Worm (Caenorhabditis elegans) whole organism, mixed stage, embryonic: ENCODE measurements around the gene fbxb-76.
"Not testable (repeated sequence)": the region's sequence is repeated elsewhere in the genome, so short reads cannot be mapped to it uniquely, and the experiment has no call there.

Source experiments
- M03D4.4 ChIP-seq: sonication (generic microtip); optimal IDR thresholded peaks from 2 replicates; lab custom pipeline; 2017; ENCODE audit warnings: mild to moderate bottlenecking, missing genetic modification characterization, missing compliant biosample characterization
- bed-3 ChIP-seq: fragments of 200-800 bp; sonication (Bioruptor generic); optimal IDR thresholded peaks from 3 replicates; lab custom pipeline; 2018; ENCODE audit warnings: mild to moderate bottlenecking, missing genetic modification characterization, moderate library complexity, missing compliant biosample characterization
- ceh-39 ChIP-seq: fragments of 150-350 bp; optimal IDR thresholded peaks from 2 replicates; lab custom pipeline; 2014; ENCODE audit warnings: missing biosample characterization, missing genetic modification characterization
- ceh-43 ChIP-seq: fragments of 200-800 bp; sonication (Bioruptor generic); optimal IDR thresholded peaks from 2 replicates; lab custom pipeline; 2018; ENCODE audit warnings: mild to moderate bottlenecking, missing genetic modification characterization, moderate library complexity, missing compliant biosample characterization
- ces-1 ChIP-seq: fragments of 150-350 bp; optimal IDR thresholded peaks from 2 replicates; lab custom pipeline; 2014; ENCODE audit warnings: missing biosample characterization, missing genetic modification reagents, missing genetic modification characterization
- cnd-1 ChIP-seq: fragments of 200-800 bp; sonication (Bioruptor generic); optimal IDR thresholded peaks from 2 replicates; lab custom pipeline; 2018; ENCODE audit warnings: mild to moderate bottlenecking, missing genetic modification characterization, missing compliant biosample characterization
- drap-1 ChIP-seq: fragments of 200-800 bp; sonication (Bioruptor generic); optimal IDR thresholded peaks from 3 replicates; lab custom pipeline; 2018; ENCODE audit warnings: mild to moderate bottlenecking, missing genetic modification characterization, missing compliant biosample characterization
- ham-2 ChIP-seq: fragments of 200-800 bp; sonication (Bioruptor generic); optimal IDR thresholded peaks from 2 replicates; lab custom pipeline; 2018; ENCODE audit warnings: mild to moderate bottlenecking, missing genetic modification characterization, missing compliant biosample characterization
- lin-13 ChIP-seq: fragments of 150-350 bp; optimal IDR thresholded peaks from 2 replicates; lab custom pipeline; 2014; ENCODE audit warnings: missing biosample characterization, missing genetic modification characterization
- lsy-2 ChIP-seq: fragments of 150-350 bp; optimal IDR thresholded peaks from 2 replicates; lab custom pipeline; 2014; ENCODE audit warnings: missing biosample characterization, missing genetic modification characterization
- mab-5 ChIP-seq: fragments of 150-350 bp; optimal IDR thresholded peaks from 2 replicates; lab custom pipeline; 2014; ENCODE audit warnings: missing biosample characterization, missing genetic modification characterization
- nhr-12 ChIP-seq: fragments of 150-350 bp; optimal IDR thresholded peaks from 2 replicates; lab custom pipeline; 2014; ENCODE audit warnings: missing biosample characterization, missing genetic modification characterization
- nhr-237 ChIP-seq: fragments of 150-350 bp; optimal IDR thresholded peaks from 2 replicates; lab custom pipeline; 2014; ENCODE audit warnings: missing biosample characterization, missing genetic modification characterization
- nhr-28 ChIP-seq: fragments of 150-350 bp; optimal IDR thresholded peaks from 2 replicates; lab custom pipeline; 2014; ENCODE audit warnings: missing biosample characterization, missing genetic modification characterization
- nhr-76 ChIP-seq: sonication (generic microtip); optimal IDR thresholded peaks from 2 replicates; lab custom pipeline; 2017; ENCODE audit warnings: missing biosample characterization, missing genetic modification characterization
- pha-4 ChIP-seq: fragments of 150-350 bp; optimal IDR thresholded peaks from 2 replicates; lab custom pipeline; 2018; ENCODE audit warnings: missing biosample characterization, missing genetic modification reagents, missing genetic modification characterization
- sem-2 ChIP-seq: fragments of 200-800 bp; sonication (Bioruptor generic); optimal IDR thresholded peaks from 2 replicates; lab custom pipeline; 2018; ENCODE audit warnings: mild to moderate bottlenecking, missing genetic modification characterization, missing compliant biosample characterization
- sptf-1 ChIP-seq: sonication (generic microtip); optimal IDR thresholded peaks from 2 replicates; lab custom pipeline; 2017; ENCODE audit warnings: mild to moderate bottlenecking, missing genetic modification characterization, moderate library complexity, missing compliant biosample characterization
- tbx-8 ChIP-seq: fragments of 200-800 bp; sonication (Bioruptor generic); optimal IDR thresholded peaks from 2 replicates; lab custom pipeline; 2018; ENCODE audit warnings: mild to moderate bottlenecking, missing genetic modification characterization, moderate library complexity, missing compliant biosample characterization
- unc-120 ChIP-seq: sonication (generic microtip); optimal IDR thresholded peaks from 2 replicates; lab custom pipeline; 2017; ENCODE audit warnings: missing genetic modification characterization, missing compliant biosample characterization; ENCODE audit not compliant: poor library complexity, severe bottlenecking
- unc-39 ChIP-seq: fragments of 150-350 bp; optimal IDR thresholded peaks from 2 replicates; lab custom pipeline; 2014; ENCODE audit warnings: missing biosample characterization, missing genetic modification characterization
- unc-62 ChIP-seq: fragments of 150-350 bp; optimal IDR thresholded peaks from 2 replicates; lab custom pipeline; 2014; ENCODE audit warnings: missing biosample characterization, missing genetic modification reagents, missing genetic modification characterization
- zip-8 ChIP-seq: fragments of 150-350 bp; optimal IDR thresholded peaks from 2 replicates; lab custom pipeline; 2014; ENCODE audit warnings: missing biosample characterization, missing genetic modification characterization

The fbxb-76 gene

DNA sequence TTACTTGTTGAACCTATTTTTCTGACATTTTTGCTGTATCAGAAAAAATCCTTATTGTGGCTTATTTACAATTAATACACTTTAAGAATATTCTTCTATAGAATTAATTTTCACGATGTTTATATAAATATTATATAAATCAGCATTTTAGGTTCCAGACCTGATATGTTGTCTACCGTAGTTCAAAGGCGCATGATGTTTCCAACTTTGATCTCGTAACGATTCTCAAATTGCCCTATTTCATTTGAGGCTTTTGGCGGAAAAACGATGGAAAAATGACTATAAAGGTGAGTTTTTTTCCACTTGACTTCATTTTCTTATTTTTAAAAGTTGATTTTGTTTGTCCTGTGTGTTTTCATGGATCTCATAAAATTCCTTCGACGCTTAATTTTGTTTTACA, 30.9 kb upstream of the fbxb-76 start, which contains the start of gene gfat-2:
TSS of gene gfat-2 (plus strand) at position 145 of the 400 bp plus-strand sequence.
- no peak for TF ChIP-seq M03D4.4 (tag; lab: Kevin White, UChicago)
- TF ChIP-seq lsy-2 (tag; lab: Kevin White, UChicago), result no peak
- no peak for TF ChIP-seq unc-39 (tag; lab: Kevin White, UChicago)
- TF ChIP-seq cnd-1 (tag; lab: Kevin White, UChicago), result no peak
- no peak for TF ChIP-seq sptf-1 (tag; lab: Kevin White, UChicago)
- no peak for TF ChIP-seq pha-4 (tag; lab: Kevin White, UChicago)
- TF ChIP-seq ceh-39 (tag; lab: Kevin White, UChicago), result no peak
- no peak for TF ChIP-seq drap-1 (GFP tag; lab: Kevin White, UChicago)
- no peak for TF ChIP-seq ceh-43 (GFP tag; lab: Kevin White, UChicago)
- no peak for TF ChIP-seq mab-5 (tag; lab: Kevin White, UChicago)
- no peak for TF ChIP-seq nhr-76 (tag; lab: Kevin White, UChicago)
- no peak for TF ChIP-seq unc-120

ce11 chrIV:11406744-11407690, 27.9 kb upstream of the fbxb-76 start, which contains the start of the genes his-63 and his-64:
Gene his-63 (minus strand): TSS chrIV:11406861.
Gene his-64 (plus strand): TSS chrIV:11407116.
- peak; percentile 3 for TF ChIP-seq M03D4.4 (tag; lab: Kevin White, UChicago)
- peak; percentile 52 for TF ChIP-seq cnd-1 (tag; lab: Kevin White, UChicago)
- TF ChIP-seq lin-13, result peak; percentile 31
- peak; percentile 42 for TF ChIP-seq sem-2
- peak; percentile 12 for TF ChIP-seq tbx-8 (GFP tag; lab: Kevin White, UChicago)

- TF ChIP-seq nhr-28 (no peak), ham-2 (GFP tag; lab: Kevin White, UChicago) (no peak), unc-62 (GFP tag; lab: Kevin White, UChicago) (no peak), mab-5 (tag; lab: Kevin White, UChicago) (no peak), zip-8 (no peak), ceh-43 (GFP tag; lab: Kevin White, UChicago) (no peak), sem-2 (no peak), nhr-76 (tag; lab: Kevin White, UChicago) (no peak), tbx-8 (GFP tag; lab: Kevin White, UChicago) (no peak)
Measured at ce11 chrIV:11403288-11403991, 24.3 kb upstream of the fbxb-76 start, which contains the start of the genes memi-3 and cyp-31A2. Gene memi-3 (minus strand): TSS chrIV:11403338. Gene cyp-31A2 (plus strand): TSS chrIV:11403961.

ce11 chrIV:11401482-11401881, 22.3 kb upstream of the fbxb-76 start:
- no peak for TF ChIP-seq unc-120
- TF ChIP-seq ham-2 (GFP tag; lab: Kevin White, UChicago), result no peak
- no peak for TF ChIP-seq bed-3 (GFP tag; lab: Kevin White, UChicago)

ce11 chrIV:11398267-11398825, 19.2 kb upstream of the fbxb-76 start, which contains the start of gene dsl-6:
Gene dsl-6 (minus strand): TSS chrIV:11398317.
- not testable (repeated sequence) for TF ChIP-seq bed-3 (GFP tag; lab: Kevin White, UChicago); pha-4 (tag; lab: Kevin White, UChicago); ham-2 (GFP tag; lab: Kevin White, UChicago)

- no peak for TF ChIP-seq sptf-1 (tag; lab: Kevin White, UChicago)
- TF ChIP-seq bed-3 (GFP tag; lab: Kevin White, UChicago), result no peak
- no peak for TF ChIP-seq nhr-12 (tag; lab: Kevin White, UChicago)
- no peak for TF ChIP-seq unc-39 (tag; lab: Kevin White, UChicago)
Measured at ce11 chrIV:11394243-11394642, 15.1 kb upstream of the fbxb-76 start, which contains the start of gene tag-89. Gene tag-89 (plus strand): TSS chrIV:11394543.

ce11 chrIV:11388684-11389083, 9.5 kb upstream of the fbxb-76 start:
- no peak for TF ChIP-seq zip-8
- TF ChIP-seq nhr-237, result no peak
- TF ChIP-seq mab-5 (tag; lab: Kevin White, UChicago), result no peak
- TF ChIP-seq ces-1 (GFP tag; lab: Kevin White, UChicago), result peak; percentile 49
